Worm (Caenorhabditis elegans) whole organism, L4 larva: ENCODE data around the gene tbb-4.
A peak's percentile ranks its signal among the peaks of the same experiment; 100 is the strongest.

Source experiments
- R02D3.7 ChIP-seq: fragments of 150-350 bp; sonication (generic microtip); optimal IDR thresholded peaks from 3 replicates; lab custom pipeline; 2014; ENCODE audit warnings: missing biosample characterization, missing genetic modification characterization
- Y105C5A.15 ChIP-seq: fragments of 200-800 bp; sonication (Bioruptor generic); IDR thresholded peaks from 2 replicates; pipeline ENCODE4 v1.3.6; 2022; ENCODE audit warnings: missing genetic modification characterization, missing compliant biosample characterization
- Y5F2A.4 ChIP-seq: fragments of 200-800 bp; sonication (Bioruptor generic); optimal IDR thresholded peaks from 2 replicates; lab custom pipeline; 2018; ENCODE audit warnings: mild to moderate bottlenecking, missing genetic modification characterization, missing compliant biosample characterization
- ZK546.5 ChIP-seq, 2 experiments: sonication (generic microtip); optimal IDR thresholded peaks; 2 replicates each; lab custom pipeline; 2017; ENCODE audit warnings: missing biosample characterization in 2 of 2, missing genetic modification characterization in 2 of 2
- aha-1 ChIP-seq: fragments of 150-350 bp; peaks from one replicate; lab custom pipeline; 2014; ENCODE audit warnings: missing biosample characterization, missing genetic modification characterization
- arid-1 ChIP-seq: fragments of 200-800 bp; sonication (Bioruptor generic); conservative IDR thresholded peaks from 2 replicates; pipeline ENCODE4 v1.3.6; 2022; ENCODE audit warnings: missing genetic modification reagents, missing genetic modification characterization, missing compliant biosample characterization
- ceh-28 ChIP-seq: fragments of 150-350 bp; optimal IDR thresholded peaks from 2 replicates; lab custom pipeline; 2014; ENCODE audit warnings: missing biosample characterization, missing genetic modification reagents, missing genetic modification characterization
- ceh-44 ChIP-seq: fragments of 200-800 bp; sonication (Bioruptor generic); IDR thresholded peaks from 2 replicates; pipeline ENCODE4 v1.3.6; 2022; ENCODE audit warnings: missing genetic modification reagents, missing genetic modification characterization, missing compliant biosample characterization
- ceh-82 ChIP-seq: sonication (generic microtip); optimal IDR thresholded peaks from 2 replicates; lab custom pipeline; 2017; ENCODE audit warnings: missing biosample characterization, missing genetic modification characterization
- ces-1 ChIP-seq: fragments of 150-350 bp; sonication (generic microtip); optimal IDR thresholded peaks from 4 replicates; lab custom pipeline; 2014; ENCODE audit warnings: missing biosample characterization, missing genetic modification reagents, missing genetic modification characterization
- cey-2 ChIP-seq: sonication (generic microtip); optimal IDR thresholded peaks from 3 replicates; lab custom pipeline; 2017; ENCODE audit warnings: missing genetic modification characterization, mild to moderate bottlenecking, missing compliant biosample characterization, antibody characterized with exemption, borderline replicate concordance; ENCODE audit not compliant: insufficient read depth
- daf-16 ChIP-seq, 3 experiments: sonication (generic microtip); optimal IDR thresholded peaks; 2 replicates each; lab custom pipeline; 2016 to 2017; ENCODE audit warnings: missing genetic modification characterization in 3 of 3, missing genetic modification reagents in 3 of 3, mild to moderate bottlenecking in 2 of 3, missing compliant biosample characterization in 2 of 3, missing biosample characterization in 1 of 3, moderate library complexity in 1 of 3
- dpl-1 ChIP-seq: fragments of 150-350 bp; optimal IDR thresholded peaks from 2 replicates; lab custom pipeline; 2014; ENCODE audit warnings: missing biosample characterization, missing genetic modification reagents, missing genetic modification characterization
- duxl-1 ChIP-seq: sonication (generic microtip); optimal IDR thresholded peaks from 2 replicates; lab custom pipeline; 2016; ENCODE audit warnings: mild to moderate bottlenecking, missing genetic modification characterization, moderate library complexity, missing compliant biosample characterization; ENCODE audit not compliant: poor library complexity
- dve-1 ChIP-seq: sonication (generic microtip); optimal IDR thresholded peaks from 2 replicates; lab custom pipeline; 2017; ENCODE audit warnings: antibody characterized with exemption, mild to moderate bottlenecking, missing genetic modification characterization, missing compliant biosample characterization; ENCODE audit not compliant: insufficient read depth
- egl-43 ChIP-seq: fragments of 200-800 bp; sonication (Bioruptor generic); IDR thresholded peaks from 2 replicates; pipeline ENCODE4 v1.3.6; 2022; ENCODE audit warnings: missing genetic modification reagents, missing genetic modification characterization, missing compliant biosample characterization
- hif-1 ChIP-seq, 2 experiments: sonication (generic microtip); optimal IDR thresholded peaks; 2 replicates each; lab custom pipeline; 2016 to 2017; ENCODE audit warnings: missing compliant biosample characterization in 2 of 2, missing genetic modification characterization in 2 of 2, missing genetic modification reagents in 2 of 2, missing genotype in 2 of 2, mild to moderate bottlenecking in 1 of 2
- hlh-11 ChIP-seq: fragments of 200-800 bp; sonication (Bioruptor generic); optimal IDR thresholded peaks from 2 replicates; lab custom pipeline; 2018; ENCODE audit warnings: mild to moderate bottlenecking, missing genetic modification characterization, missing compliant biosample characterization
- hlh-30 ChIP-seq: sonication (generic microtip); optimal IDR thresholded peaks from 2 replicates; lab custom pipeline; 2017; ENCODE audit warnings: antibody characterized with exemption, mild to moderate bottlenecking, missing genetic modification characterization, missing compliant biosample characterization; ENCODE audit not compliant: insufficient read depth
- lin-1 ChIP-seq: fragments of 200-800 bp; sonication (Bioruptor generic); IDR thresholded peaks from 2 replicates; pipeline ENCODE4 v1.3.6; 2022; ENCODE audit warnings: missing genetic modification reagents, missing genetic modification characterization, missing compliant biosample characterization
- lin-13 ChIP-seq: fragments of 150-350 bp; optimal IDR thresholded peaks from 2 replicates; lab custom pipeline; 2014; ENCODE audit warnings: missing biosample characterization, missing genetic modification reagents, missing genetic modification characterization
- lsy-2 ChIP-seq, 2 experiments: fragments of 150-350 bp in 1 of 2; sonication (generic microtip) in 1 of 2; optimal IDR thresholded peaks; 2 replicates each; lab custom pipeline; 2014 to 2017; ENCODE audit warnings: missing biosample characterization in 2 of 2, missing genetic modification characterization in 2 of 2
- madf-9 ChIP-seq: fragments of 200-800 bp; sonication (Bioruptor generic); conservative IDR thresholded peaks from 2 replicates; pipeline ENCODE4 v1.3.6; 2022; ENCODE audit warnings: missing genetic modification reagents, missing genetic modification characterization, missing compliant biosample characterization
- mdl-1 ChIP-seq, 2 experiments: fragments of 150-350 bp in 1 of 2; sonication (generic microtip) in 1 of 2; optimal IDR thresholded peaks; 2 replicates each; lab custom pipeline; 2014 to 2017; ENCODE audit warnings: missing biosample characterization in 2 of 2, missing genetic modification characterization in 2 of 2
- mdt-29 ChIP-seq: fragments of 200-800 bp; sonication (Bioruptor generic); IDR thresholded peaks from 2 replicates; pipeline ENCODE4 v1.3.6; 2022; ENCODE audit warnings: missing genetic modification reagents, missing genetic modification characterization, missing compliant biosample characterization
- mep-1 ChIP-seq: fragments of 150-350 bp; sonication (generic microtip); optimal IDR thresholded peaks from 3 replicates; lab custom pipeline; 2014; ENCODE audit warnings: missing biosample characterization, missing genetic modification characterization
- mes-2 ChIP-seq: sonication (generic microtip); optimal IDR thresholded peaks from 2 replicates; lab custom pipeline; 2016; ENCODE audit warnings: missing genotype, mild to moderate bottlenecking, missing genetic modification characterization, missing compliant biosample characterization; ENCODE audit not compliant: poor library complexity, severe bottlenecking
- mxl-2 ChIP-seq: fragments of 200-800 bp; sonication (Bioruptor generic); conservative IDR thresholded peaks from 2 replicates; pipeline ENCODE4 v1.3.6; 2022; ENCODE audit warnings: missing genetic modification reagents, missing genetic modification characterization, missing compliant biosample characterization
- mxl-3 ChIP-seq: fragments of 200-800 bp; sonication (Bioruptor generic); optimal IDR thresholded peaks from 2 replicates; lab custom pipeline; 2018; ENCODE audit warnings: mild to moderate bottlenecking, missing genetic modification characterization, missing compliant biosample characterization
- nhr-10 ChIP-seq: fragments of 150-350 bp; optimal IDR thresholded peaks from 2 replicates; lab custom pipeline; 2014; ENCODE audit warnings: missing biosample characterization, missing genetic modification characterization
- nhr-102 ChIP-seq: sonication (generic microtip); optimal IDR thresholded peaks from 2 replicates; lab custom pipeline; 2016; ENCODE audit warnings: mild to moderate bottlenecking, missing genetic modification characterization, moderate library complexity, missing compliant biosample characterization
- nhr-11 ChIP-seq: fragments of 150-350 bp; optimal IDR thresholded peaks from 2 replicates; lab custom pipeline; 2014; ENCODE audit warnings: missing biosample characterization, missing genetic modification characterization
- nhr-111 ChIP-seq: fragments of 200-800 bp; sonication (Bioruptor generic); optimal IDR thresholded peaks from 2 replicates; lab custom pipeline; 2018; ENCODE audit warnings: mild to moderate bottlenecking, missing genetic modification characterization, missing compliant biosample characterization
- nhr-25 ChIP-seq: sonication (generic microtip); optimal IDR thresholded peaks from 2 replicates; lab custom pipeline; 2017; ENCODE audit warnings: missing genetic modification characterization, mild to moderate bottlenecking, missing compliant biosample characterization, antibody characterized with exemption, moderate library complexity, borderline replicate concordance; ENCODE audit not compliant: insufficient read depth
- nhr-28 ChIP-seq: fragments of 150-350 bp; optimal IDR thresholded peaks from 2 replicates; lab custom pipeline; 2014; ENCODE audit warnings: missing biosample characterization, missing genetic modification characterization
- nhr-6 ChIP-seq: fragments of 150-350 bp; optimal IDR thresholded peaks from 2 replicates; lab custom pipeline; 2014; ENCODE audit warnings: missing biosample characterization, missing genetic modification characterization
- nhr-77 ChIP-seq: fragments of 150-350 bp; optimal IDR thresholded peaks from 2 replicates; lab custom pipeline; 2014; ENCODE audit warnings: missing biosample characterization, missing genetic modification characterization
- pha-4 ChIP-seq, 2 experiments: fragments of 150-350 bp in 1 of 2; fragments of 200-800 bp in 1 of 2; sonication (Bioruptor generic) in 1 of 2; IDR thresholded peaks in 1 of 2; optimal IDR thresholded peaks in 1 of 2; 2 replicates each; pipeline versions ENCODE4 v1.3.6 to Lab custom; 2014 to 2022; ENCODE audit warnings: missing genetic modification characterization in 2 of 2, missing genetic modification reagents in 2 of 2, missing biosample characterization in 1 of 2, missing compliant biosample characterization in 1 of 2
- php-3 ChIP-seq: fragments of 200-800 bp; sonication (Bioruptor generic); IDR thresholded peaks from 2 replicates; pipeline ENCODE4 v1.3.6; 2022; ENCODE audit warnings: missing genetic modification reagents, missing genetic modification characterization, missing compliant biosample characterization
- pqm-1 ChIP-seq: sonication (generic microtip); optimal IDR thresholded peaks from 2 replicates; lab custom pipeline; 2017; ENCODE audit warnings: missing biosample characterization, missing genetic modification characterization
- rbr-2 ChIP-seq: sonication (generic microtip); optimal IDR thresholded peaks from 2 replicates; lab custom pipeline; 2016; ENCODE audit warnings: missing genotype, missing genetic modification characterization, missing compliant biosample characterization
- spr-3 ChIP-seq: fragments of 200-800 bp; sonication (Bioruptor generic); optimal IDR thresholded peaks from 2 replicates; lab custom pipeline; 2018; ENCODE audit warnings: mild to moderate bottlenecking, missing genetic modification characterization, missing compliant biosample characterization
- tra-1 ChIP-seq: fragments of 200-800 bp; sonication (Bioruptor generic); IDR thresholded peaks from 2 replicates; pipeline ENCODE4 v1.3.6; 2022; ENCODE audit warnings: missing genetic modification reagents, missing genetic modification characterization, missing compliant biosample characterization
- zag-1 ChIP-seq: fragments of 150-350 bp; optimal IDR thresholded peaks from 2 replicates; lab custom pipeline; 2014; ENCODE audit warnings: missing biosample characterization, missing genetic modification characterization
- zfp-3 ChIP-seq: fragments of 200-800 bp; sonication (Bioruptor generic); conservative IDR thresholded peaks from 2 replicates; pipeline ENCODE4 v1.3.6; 2022; ENCODE audit warnings: missing genetic modification reagents, missing genetic modification characterization, missing compliant biosample characterization
- ztf-7 ChIP-seq: fragments of 150-350 bp; optimal IDR thresholded peaks from 2 replicates; lab custom pipeline; 2014; ENCODE audit warnings: missing biosample characterization, missing genetic modification characterization

The tbb-4 gene

DNA sequence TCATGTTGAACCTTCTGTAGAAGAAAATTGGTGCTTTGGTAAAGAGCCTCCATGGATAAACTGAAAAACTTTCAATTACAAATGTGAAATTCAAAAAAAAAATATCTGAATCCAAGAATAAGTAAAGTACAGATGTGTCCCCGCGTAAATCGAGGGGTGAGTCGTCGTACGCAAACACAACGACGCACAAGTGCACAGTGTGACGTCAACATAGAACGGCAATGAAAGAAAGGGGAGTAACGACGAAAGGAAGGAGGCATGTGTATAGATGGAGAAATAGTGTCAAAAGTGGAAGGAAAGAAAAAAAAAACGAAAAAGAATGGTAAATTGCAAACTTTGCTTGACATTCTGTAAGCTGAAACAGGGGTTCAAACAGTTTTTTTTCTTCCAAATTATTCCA is 4.8 kb upstream of the tbb-4 start, which contains the start of gene memb-1:
TSS of gene memb-1 (minus strand) at position 60 of the 400 bp plus-strand sequence.
- TF ChIP-seq nhr-6 (tag; lab: Kevin White, UChicago) (peak; percentile 36), mxl-3 (peak; percentile 47), lsy-2 (tag; optimal IDR thresholded peaks at IDR 0.05; lab: Kevin White, UChicago) (no peak), lin-13 (peak; percentile 25), php-3 (GFP tag; lab: Robert Waterston, UW) (no peak), hif-1 (tag; optimal IDR thresholded peaks at IDR 0.05; lab: Kevin White, UChicago) (peak in 1 of 2 experiments; percentile 39), pqm-1 (tag; lab: Kevin White, UChicago) (peak; percentile 8), nhr-10 (tag; lab: Kevin White, UChicago) (no peak), mes-2 (tag; lab: Kevin White, UChicago) (peak; percentile 91), hlh-11 (tag; lab: Kevin White, UChicago) (peak; percentile 66), dve-1 (tag; lab: Kevin White, UChicago) (peak; percentile 70), duxl-1 (tag; lab: Kevin White, UChicago) (peak; percentile 32), R02D3.7 (tag; lab: Kevin White, UChicago) (peak; percentile 50), hlh-30 (tag; lab: Kevin White, UChicago) (peak; percentile 57), nhr-11 (tag; lab: Kevin White, UChicago) (peak; percentile 38), mep-1 (tag; lab: Kevin White, UChicago) (peak; percentile 86), zag-1 (tag; lab: Kevin White, UChicago) (no peak), nhr-25 (tag; lab: Kevin White, UChicago) (no peak), nhr-111 (no peak), dpl-1 (GFP tag; lab: Kevin White, UChicago) (peak; percentile 31), rbr-2 (tag; lab: Kevin White, UChicago) (peak; percentile 58), ztf-7 (tag; lab: Kevin White, UChicago) (peak; percentile 67), mdl-1 (tag; optimal IDR thresholded peaks at IDR 0.05; lab: Kevin White, UChicago) (peak in 1 of 2 experiments; percentile 59), daf-16 (GFP tag; optimal IDR thresholded peaks at IDR 0.05; lab: Kevin White, UChicago) (no peak), daf-16 (tag; optimal IDR thresholded peaks at IDR 0.05; lab: Kevin White, UChicago) (peak; percentile 83), nhr-28 (peak; percentile 68), aha-1 (tag; lab: Kevin White, UChicago) (peak; percentile 90)

DNA sequence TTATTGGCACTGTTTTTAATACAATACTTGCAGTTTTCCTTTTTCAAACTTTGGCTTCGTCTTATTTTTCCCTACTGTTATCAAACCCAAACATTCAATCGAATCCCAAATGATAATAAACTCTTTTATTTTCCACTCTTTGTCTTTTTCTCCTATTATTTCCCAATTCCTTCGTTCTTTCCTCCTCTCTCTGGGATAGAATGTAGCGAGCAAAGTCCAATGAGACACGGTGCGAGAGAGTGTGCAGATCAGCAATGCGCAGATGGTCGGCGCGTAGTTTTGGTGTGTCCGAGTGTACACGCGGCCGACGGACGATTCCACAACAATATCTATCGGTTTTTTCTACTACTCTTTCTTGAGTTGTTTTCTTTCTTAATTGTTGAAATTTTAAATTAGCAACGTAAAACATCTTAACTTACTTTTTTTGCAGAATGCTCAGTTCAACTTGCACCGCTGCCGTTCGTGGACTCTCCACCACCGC is 5.7 kb downstream of the tbb-4 start, which contains the start of gene B0272.3:
TSS of gene B0272.3 (plus strand) at position 431 of the 481 bp plus-strand sequence.
- TF ChIP-seq hif-1 (tag; optimal IDR thresholded peaks at IDR 0.05; lab: Kevin White, UChicago) (peak in 1 of 2 experiments; percentile 6), nhr-77 (tag; lab: Kevin White, UChicago) (peak; percentile 68), tra-1 (GFP tag; lab: Robert Waterston, UW) (no peak), spr-3 (GFP tag; lab: Kevin White, UChicago) (no peak), rbr-2 (tag; lab: Kevin White, UChicago) (no peak), R02D3.7 (tag; lab: Kevin White, UChicago) (no peak), madf-9 (no peak), Y5F2A.4 (no peak), ces-1 (GFP tag; lab: Kevin White, UChicago) (no peak), mes-2 (tag; lab: Kevin White, UChicago) (no peak), ceh-44 (no peak), hlh-11 (tag; lab: Kevin White, UChicago) (peak; percentile 88), mdt-29 (no peak), lin-1 (GFP tag; lab: Robert Waterston, UW) (no peak), pha-4 (GFP tag; IDR thresholded peaks at IDR 0.05; lab: Robert Waterston, UW) (peak; percentile 61; the same call in 1 of the 2 replicates), pha-4 (tag; optimal IDR thresholded peaks at IDR 0.05; lab: Kevin White, UChicago) (no peak), nhr-28 (peak; percentile 95), arid-1 (GFP tag; lab: Robert Waterston, UW) (no peak), ztf-7 (tag; lab: Kevin White, UChicago) (no peak), nhr-102 (tag; lab: Kevin White, UChicago) (peak; percentile 66), Y105C5A.15 (GFP tag; lab: Robert Waterston, UW) (no peak), zfp-3 (no peak), mxl-3 (peak; percentile 76), cey-2 (tag; lab: Kevin White, UChicago) (no peak), ZK546.5 (tag; optimal IDR thresholded peaks at IDR 0.05; lab: Kevin White, UChicago) (no peak), ceh-82 (tag; lab: Kevin White, UChicago) (no peak), ceh-28 (tag; lab: Kevin White, UChicago) (no peak), egl-43 (no peak), mxl-2 (GFP tag; lab: Robert Waterston, UW) (no peak)
